Fruit fly (Drosophila melanogaster) whole organism, embryonic: Measurements from ENCODE around the gene Usp8.

Source experiments
- Blimp-1 ChIP-seq: fragments of 200-800 bp; sonication (Bioruptor generic); optimal IDR thresholded peaks from 3 replicates; lab custom pipeline; 2018; ENCODE audit warnings: missing biosample characterization, missing genetic modification characterization, mild to moderate bottlenecking, moderate library complexity, missing genetic modification reagents
- CG10321 ChIP-seq: fragments of 200-800 bp; sonication (Bioruptor generic); IDR thresholded peaks from 2 replicates; pipeline ENCODE4 v1.3.6; 2022; ENCODE audit warnings: missing biosample characterization, missing genetic modification characterization
- CG10366 ChIP-seq: fragments of 200-800 bp; sonication (Bioruptor generic); IDR thresholded peaks from 2 replicates; pipeline ENCODE4 v1.3.6; 2022; ENCODE audit warnings: missing biosample characterization, missing genetic modification characterization
- CG10565 ChIP-seq: fragments of 200-800 bp; sonication (Bioruptor generic); optimal IDR thresholded peaks from 3 replicates; lab custom pipeline; 2016; ENCODE audit warnings: missing biosample characterization, mild to moderate bottlenecking, missing genetic modification characterization
- CG12071 ChIP-seq: fragments of 200-800 bp; sonication (Bioruptor generic); optimal IDR thresholded peaks from 3 replicates; lab custom pipeline; 2018; ENCODE audit warnings: missing biosample characterization, mild to moderate bottlenecking, missing genetic modification characterization
- CG12391 ChIP-seq: fragments of 200-800 bp; sonication (Bioruptor generic); optimal IDR thresholded peaks from 3 replicates; lab custom pipeline; 2018; ENCODE audit warnings: missing biosample characterization, mild to moderate bottlenecking, missing genetic modification characterization, moderate library complexity
- CG14710 ChIP-seq: fragments of 200-800 bp; sonication (Bioruptor generic); optimal IDR thresholded peaks from 3 replicates; lab custom pipeline; 2019; ENCODE audit warnings: missing biosample characterization, mild to moderate bottlenecking, missing genetic modification characterization, moderate library complexity
- CG15011 ChIP-seq: fragments of 200-800 bp; sonication (Bioruptor generic); optimal IDR thresholded peaks from 3 replicates; lab custom pipeline; 2018; ENCODE audit warnings: missing biosample characterization, mild to moderate bottlenecking, missing genetic modification characterization
- CG15073 ChIP-seq: fragments of 200-800 bp; sonication (Bioruptor generic); optimal IDR thresholded peaks from 2 replicates; lab custom pipeline; 2016; ENCODE audit warnings: missing biosample characterization, missing genetic modification characterization
- CG15601 ChIP-seq: fragments of 200-800 bp; sonication (Bioruptor generic); optimal IDR thresholded peaks from 3 replicates; lab custom pipeline; 2019; ENCODE audit warnings: missing biosample characterization, mild to moderate bottlenecking, missing genetic modification characterization, moderate library complexity
- CG16815 ChIP-seq: fragments of 200-800 bp; sonication (Bioruptor generic); optimal IDR thresholded peaks from 3 replicates; lab custom pipeline; 2017; ENCODE audit warnings: missing biosample characterization, mild to moderate bottlenecking, missing genetic modification characterization
- CG1832 ChIP-seq: fragments of 200-800 bp; sonication (Bioruptor generic); optimal IDR thresholded peaks from 2 replicates; lab custom pipeline; 2017; ENCODE audit warnings: missing biosample characterization, mild to moderate bottlenecking, missing genetic modification characterization, inconsistent platforms
- CG2120 ChIP-seq: fragments of 200-800 bp; sonication (Bioruptor generic); optimal IDR thresholded peaks from 3 replicates; lab custom pipeline; 2016; ENCODE audit warnings: missing biosample characterization, missing genetic modification characterization
- CG31388 ChIP-seq: fragments of 200-800 bp; sonication (Bioruptor generic); optimal IDR thresholded peaks from 2 replicates; lab custom pipeline; 2016; ENCODE audit warnings: missing biosample characterization, missing genetic modification characterization
- CG32532 ChIP-seq: fragments of 200-800 bp; sonication (Bioruptor generic); IDR thresholded peaks from 2 replicates; pipeline ENCODE4 v1.3.6; 2022; ENCODE audit warnings: missing biosample characterization, missing genetic modification characterization
- CG34376 ChIP-seq: fragments of 200-800 bp; sonication (Bioruptor generic); optimal IDR thresholded peaks from 2 replicates; lab custom pipeline; 2018; ENCODE audit warnings: missing biosample characterization, mild to moderate bottlenecking, missing genetic modification characterization
- CG3847 ChIP-seq: fragments of 200-800 bp; sonication (Bioruptor generic); IDR thresholded peaks from 2 replicates; pipeline ENCODE4 v1.3.6; 2022; ENCODE audit warnings: missing biosample characterization, missing genetic modification characterization
- CG4707 ChIP-seq: fragments of 200-800 bp; sonication (Bioruptor generic); optimal IDR thresholded peaks from 2 replicates; lab custom pipeline; 2018; ENCODE audit warnings: missing biosample characterization, mild to moderate bottlenecking, missing genetic modification characterization, moderate library complexity
- CG5180 ChIP-seq: fragments of 200-800 bp; sonication (Bioruptor generic); optimal IDR thresholded peaks from 3 replicates; lab custom pipeline; 2017; ENCODE audit warnings: missing biosample characterization, missing genetic modification characterization, mild to moderate bottlenecking, moderate library complexity, missing genetic modification reagents
- CG8924 ChIP-seq: fragments of 200-800 bp; optimal IDR thresholded peaks from 3 replicates; lab custom pipeline; 2019; ENCODE audit warnings: missing biosample characterization, mild to moderate bottlenecking, missing genetic modification characterization, moderate library complexity
- CHES-1-like ChIP-seq: fragments of 200-800 bp; sonication (Bioruptor generic); optimal IDR thresholded peaks from 2 replicates; lab custom pipeline; 2016; ENCODE audit warnings: missing biosample characterization, missing genetic modification characterization
- Chrac-16 ChIP-seq: fragments of 200-800 bp; sonication (Bioruptor generic); optimal IDR thresholded peaks from 3 replicates; lab custom pipeline; 2016; ENCODE audit warnings: missing biosample characterization, missing genetic modification characterization
- Dip2 ChIP-seq: fragments of 200-800 bp; sonication (Bioruptor generic); IDR thresholded peaks from 2 replicates; pipeline ENCODE4 v1.3.6; 2022; ENCODE audit warnings: missing biosample characterization, missing genetic modification characterization
- Doc2 ChIP-seq: fragments of 200-800 bp; sonication (Bioruptor generic); IDR thresholded peaks from 2 replicates; pipeline ENCODE4 v1.3.6; 2022; ENCODE audit warnings: missing biosample characterization, missing genetic modification characterization
- Lim3 ChIP-seq: fragments of 200-800 bp; sonication (Bioruptor generic); IDR thresholded peaks from 2 replicates; pipeline ENCODE4 v1.3.6; 2022; ENCODE audit warnings: missing biosample characterization, missing genetic modification characterization
- Taf1 ChIP-seq: fragments of 200-800 bp; sonication (Bioruptor generic); IDR thresholded peaks from 2 replicates; pipeline ENCODE4 v1.3.6; 2022; ENCODE audit warnings: missing biosample characterization, missing genetic modification characterization
- Trl ChIP-seq, 3 experiments: fragments of >200 bp in 2 of 3; fragments of 200-800 bp in 1 of 3; sonication (Bioruptor generic) in 1 of 3; optimal IDR thresholded peaks; 2 replicates in 1 of 3; 3 replicates in 2 of 3; lab custom pipeline; 2016 to 2017; ENCODE audit warnings: missing biosample characterization in 1 of 3, missing genetic modification characterization in 1 of 3
- Usf ChIP-seq: fragments of 200-800 bp; sonication (Bioruptor generic); optimal IDR thresholded peaks from 2 replicates; lab custom pipeline; 2017; ENCODE audit warnings: missing genotype, missing biosample characterization, missing genetic modification characterization
- Vsx1 ChIP-seq: fragments of 200-800 bp; sonication (Bioruptor generic); optimal IDR thresholded peaks from 2 replicates; lab custom pipeline; 2017; ENCODE audit warnings: missing biosample characterization, mild to moderate bottlenecking, missing genetic modification characterization, missing genetic modification reagents
- Xrp1 ChIP-seq: fragments of 200-800 bp; sonication (Bioruptor generic); IDR thresholded peaks from 2 replicates; pipeline ENCODE4 v1.3.6; 2022; ENCODE audit warnings: missing biosample characterization, missing genetic modification characterization
- abd-A ChIP-seq: fragments of 200-800 bp; sonication (Bioruptor generic); optimal IDR thresholded peaks from 3 replicates; lab custom pipeline; 2019; ENCODE audit warnings: missing biosample characterization, mild to moderate bottlenecking, missing genetic modification characterization, moderate library complexity
- ato ChIP-seq: fragments of 200-800 bp; sonication (Bioruptor generic); IDR thresholded peaks from 2 replicates; pipeline ENCODE4 v1.3.6; 2022; ENCODE audit warnings: missing biosample characterization, missing genetic modification characterization; ENCODE audit not compliant: partially characterized antibody
- cato ChIP-seq: fragments of 200-800 bp; sonication (Bioruptor generic); optimal IDR thresholded peaks from 2 replicates; lab custom pipeline; 2016; ENCODE audit warnings: missing biosample characterization, missing genetic modification characterization, borderline replicate concordance
- caup ChIP-seq: fragments of 200-800 bp; sonication (Bioruptor generic); optimal IDR thresholded peaks from 3 replicates; lab custom pipeline; 2017; ENCODE audit warnings: missing biosample characterization, mild to moderate bottlenecking, missing genetic modification characterization, moderate library complexity; ENCODE audit not compliant: severe bottlenecking
- crol ChIP-seq: fragments of 200-800 bp; sonication (Bioruptor generic); IDR thresholded peaks from 2 replicates; pipeline ENCODE4 v1.3.6; 2022; ENCODE audit warnings: missing biosample characterization, missing genetic modification characterization
- eve ChIP-seq, 2 experiments: fragments of >200 bp; optimal IDR thresholded peaks; 2 replicates each; lab custom pipeline; 2017; ENCODE audit warnings: missing biosample characterization in 2 of 2, missing genetic modification characterization in 2 of 2
- fd64A ChIP-seq: fragments of 200-800 bp; sonication (Bioruptor generic); optimal IDR thresholded peaks from 3 replicates; lab custom pipeline; 2018; ENCODE audit warnings: missing biosample characterization, mild to moderate bottlenecking, missing genetic modification characterization
- gcm ChIP-seq: fragments of 200-800 bp; sonication (Bioruptor generic); optimal IDR thresholded peaks from 2 replicates; lab custom pipeline; 2019; ENCODE audit warnings: missing biosample characterization, mild to moderate bottlenecking, missing genetic modification characterization, moderate library complexity
- gsb ChIP-seq: fragments of 200-800 bp; sonication (Bioruptor generic); IDR thresholded peaks from 2 replicates; pipeline ENCODE4 v1.3.6; 2022; ENCODE audit warnings: missing biosample characterization, missing genetic modification characterization
- hb ChIP-seq: fragments of 200-800 bp; sonication (Bioruptor generic); IDR thresholded peaks from 3 replicates; pipeline ENCODE4 v1.3.6; 2022; ENCODE audit warnings: missing biosample characterization, missing genetic modification characterization; ENCODE audit not compliant: partially characterized antibody
- hbn ChIP-seq: fragments of 200-800 bp; sonication (Bioruptor generic); IDR thresholded peaks from 2 replicates; pipeline ENCODE4 v1.3.6; 2022; ENCODE audit warnings: missing biosample characterization, missing genetic modification characterization; ENCODE audit not compliant: partially characterized antibody
- inv ChIP-seq: fragments of 200-800 bp; sonication (Bioruptor generic); IDR thresholded peaks from 2 replicates; pipeline ENCODE4 v1.3.6; 2022; ENCODE audit warnings: missing biosample characterization, missing genetic modification characterization; ENCODE audit not compliant: partially characterized antibody
- kni ChIP-seq: fragments of 200-800 bp; sonication (Bioruptor generic); optimal IDR thresholded peaks from 3 replicates; lab custom pipeline; 2017; ENCODE audit warnings: mild to moderate bottlenecking, missing biosample characterization, missing genetic modification reagents, missing genetic modification characterization
- nau ChIP-seq: fragments of 200-800 bp; sonication (Bioruptor generic); optimal IDR thresholded peaks from 3 replicates; lab custom pipeline; 2017; ENCODE audit warnings: missing biosample characterization, mild to moderate bottlenecking, missing genetic modification characterization, missing genetic modification reagents
- peb ChIP-seq: fragments of 200-800 bp; sonication (Bioruptor generic); IDR thresholded peaks from 2 replicates; pipeline ENCODE4 v1.3.6; 2022; ENCODE audit warnings: missing biosample characterization, missing genetic modification characterization
- sima ChIP-seq: fragments of 200-800 bp; sonication (Bioruptor generic); optimal IDR thresholded peaks from 2 replicates; lab custom pipeline; 2016; ENCODE audit warnings: missing biosample characterization, missing genetic modification characterization
- slp2 ChIP-seq: fragments of 200-800 bp; sonication (Bioruptor generic); optimal IDR thresholded peaks from 2 replicates; lab custom pipeline; 2016; ENCODE audit warnings: missing biosample characterization, missing genetic modification characterization
- sob ChIP-seq: fragments of 200-800 bp; sonication (Bioruptor generic); IDR thresholded peaks from 2 replicates; pipeline ENCODE4 v1.3.6; 2022; ENCODE audit warnings: missing biosample characterization, missing genetic modification characterization
- unpg ChIP-seq: fragments of 200-800 bp; sonication (Bioruptor generic); optimal IDR thresholded peaks from 3 replicates; lab custom pipeline; 2018; ENCODE audit warnings: missing biosample characterization, mild to moderate bottlenecking, missing genetic modification characterization, moderate library complexity
- usp ChIP-seq: fragments of >200 bp; optimal IDR thresholded peaks from 2 replicates; lab custom pipeline; 2017; ENCODE audit warnings: missing biosample characterization, missing genetic modification characterization

Gene Usp8

DNA sequence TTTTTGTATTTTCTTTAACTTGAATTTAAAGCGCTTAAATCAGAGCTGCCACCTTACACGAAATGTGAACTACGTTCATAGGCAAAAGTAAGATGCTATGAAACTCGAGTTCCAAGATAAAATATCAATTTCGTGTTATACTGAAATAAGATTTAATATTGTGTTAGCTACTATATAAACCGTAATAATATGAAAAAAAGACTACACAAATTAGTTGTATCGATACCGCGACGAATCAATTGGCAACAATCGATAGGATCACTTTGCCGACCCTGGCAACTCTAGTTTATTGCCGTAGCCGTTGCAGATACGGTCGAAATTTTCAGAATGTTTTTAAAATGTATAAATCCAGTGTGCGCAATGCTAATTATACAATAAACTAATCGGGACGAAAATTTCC is 6.4 kb downstream of the Usp8 start, which contains the start of gene SNF4Agamma (continued):
- TF ChIP-seq gcm (GFP tag; lab: Kevin White, UChicago) (no peak), CG12391 (peak; percentile 53), CG31388 (no peak), CG12071 (no peak), CG5180 (GFP tag; lab: Kevin White, UChicago) (no peak), Blimp-1 (peak; percentile 7), CG8924 (tag; lab: Kevin White, UChicago) (no peak), hbn (GFP tag; lab: Robert Waterston, UW) (peak; percentile 63), Lim3 (GFP tag; lab: Robert Waterston, UW) (no peak), Usf (GFP tag; lab: Kevin White, UChicago) (no peak), CG15601 (tag; lab: Kevin White, UChicago) (peak; percentile 39), Vsx1 (GFP tag; lab: Kevin White, UChicago) (no peak), sob (GFP tag; lab: Robert Waterston, UW) (no peak; the same call in 1 of the 2 replicates), CHES-1-like (peak; percentile 5), CG14710 (tag; lab: Kevin White, UChicago) (peak; percentile 48), sima (GFP tag; lab: Kevin White, UChicago) (no peak), Doc2 (GFP tag; lab: Robert Waterston, UW) (no peak), slp2 (GFP tag; lab: Kevin White, UChicago) (no peak), CG1832 (GFP tag; lab: Kevin White, UChicago) (no peak)

DNA sequence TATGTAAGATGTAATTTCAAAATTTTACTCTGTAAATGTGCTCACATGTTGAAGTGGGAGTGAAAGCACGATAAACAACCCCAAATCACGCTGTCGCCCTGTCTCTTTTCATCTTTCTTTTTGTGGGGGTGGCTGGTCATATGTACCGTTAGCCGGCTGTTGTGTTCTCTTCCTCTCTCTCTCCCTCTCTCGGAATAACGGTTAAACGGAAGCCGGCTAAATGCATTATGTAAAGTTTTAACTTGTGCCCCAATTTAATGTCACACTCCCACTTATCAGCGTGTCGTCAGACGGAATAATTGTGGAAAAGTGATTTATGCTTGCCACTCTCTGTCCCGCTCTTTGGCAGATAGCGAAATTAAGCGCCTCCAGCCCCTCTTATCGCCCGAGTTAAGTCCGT is 7.3 kb downstream of the Usp8 start:
- TF ChIP-seq crol (GFP tag; lab: Robert Waterston, UW) (no peak), ato (GFP tag; lab: Robert Waterston, UW) (0 out of 2 replicates have a peak, but pooled peaks have one; percentile 18), Trl (optimal IDR thresholded peaks at IDR 0.05; lab: Kevin White, UChicago) (peak in 1 of 2 experiments; percentile 54), Trl (GFP tag; optimal IDR thresholded peaks at IDR 0.05; lab: Kevin White, UChicago) (no peak), CG10366 (GFP tag; lab: Robert Waterston, UW) (no peak), unpg (no peak), CG10565 (GFP tag; lab: Kevin White, UChicago) (no peak), CG32532 (GFP tag; lab: Robert Waterston, UW) (no peak), Xrp1 (GFP tag; lab: Robert Waterston, UW) (no peak), hb (GFP tag; lab: Robert Waterston, UW) (no peak), kni (no peak), Dip2 (GFP tag; lab: Robert Waterston, UW) (no peak), CG2120 (GFP tag; lab: Kevin White, UChicago) (no peak), eve (GFP tag; optimal IDR thresholded peaks at IDR 0.05; lab: Kevin White, UChicago) (no peak), fd64A (no peak), usp (GFP tag; lab: Kevin White, UChicago) (no peak), CG15011 (GFP tag; lab: Kevin White, UChicago) (peak; percentile 4), Taf1 (GFP tag; lab: Robert Waterston, UW) (0 out of 2 replicates have a peak, but pooled peaks have one; percentile 22), Chrac-16 (no peak), CG34376 (GFP tag; lab: Kevin White, UChicago) (no peak), gsb (no peak), peb (GFP tag; lab: Robert Waterston, UW) (no peak), caup (GFP tag; lab: Kevin White, UChicago) (no peak), cato (GFP tag; lab: Kevin White, UChicago) (no peak), abd-A (tag; lab: Kevin White, UChicago) (no peak), CG3847 (GFP tag; lab: Robert Waterston, UW) (no peak), nau (GFP tag; lab: Kevin White, UChicago) (no peak), CG16815 (no peak), CG10321 (peak; percentile 51; the same call in 1 of the 2 replicates), CG15073 (no peak), CG4707 (GFP tag; lab: Kevin White, UChicago) (no peak), inv (GFP tag; lab: Robert Waterston, UW) (no peak)
